Fruit fly (Drosophila melanogaster) whole organism, embryonic: ENCODE data around the gene CG42232.

ENCODE experiments used
- CG10209 ChIP-seq: fragments of 200-800 bp; sonication (Bioruptor generic); optimal IDR thresholded peaks from 3 replicates; lab custom pipeline; 2017; ENCODE audit warnings: missing biosample characterization, mild to moderate bottlenecking, missing genetic modification characterization, missing genetic modification reagents
- CG12744 ChIP-seq: fragments of 200-800 bp; sonication (Bioruptor generic); optimal IDR thresholded peaks from 2 replicates; lab custom pipeline; 2016; ENCODE audit warnings: missing biosample characterization, missing genetic modification characterization
- CG13296 ChIP-seq: fragments of 200-800 bp; sonication (Bioruptor generic); optimal IDR thresholded peaks from 3 replicates; lab custom pipeline; 2018; ENCODE audit warnings: missing biosample characterization, mild to moderate bottlenecking, missing genetic modification characterization
- CG15073 ChIP-seq: fragments of 200-800 bp; sonication (Bioruptor generic); optimal IDR thresholded peaks from 2 replicates; lab custom pipeline; 2016; ENCODE audit warnings: missing biosample characterization, missing genetic modification characterization
- CG1603 ChIP-seq: fragments of 200-800 bp; sonication (Bioruptor generic); optimal IDR thresholded peaks from 2 replicates; lab custom pipeline; 2019; ENCODE audit warnings: missing biosample characterization, mild to moderate bottlenecking, missing genetic modification characterization, moderate library complexity
- CG17802 ChIP-seq: fragments of 200-800 bp; sonication (Bioruptor generic); optimal IDR thresholded peaks from 2 replicates; lab custom pipeline; 2018; ENCODE audit warnings: missing biosample characterization, mild to moderate bottlenecking, missing genetic modification characterization, moderate library complexity
- CG17829 ChIP-seq: fragments of 200-800 bp; optimal IDR thresholded peaks from 2 replicates; lab custom pipeline; 2019; ENCODE audit warnings: missing biosample characterization, mild to moderate bottlenecking, missing genetic modification characterization, moderate library complexity
- CG18262 ChIP-seq: fragments of 200-800 bp; optimal IDR thresholded peaks from 3 replicates; lab custom pipeline; 2019; ENCODE audit warnings: missing biosample characterization, mild to moderate bottlenecking, missing genetic modification characterization, moderate library complexity
- CG2116 ChIP-seq: fragments of 200-800 bp; sonication (Bioruptor generic); optimal IDR thresholded peaks from 3 replicates; lab custom pipeline; 2018; ENCODE audit warnings: missing biosample characterization, mild to moderate bottlenecking, missing genetic modification characterization
- CG2120 ChIP-seq: fragments of 200-800 bp; sonication (Bioruptor generic); optimal IDR thresholded peaks from 3 replicates; lab custom pipeline; 2016; ENCODE audit warnings: missing biosample characterization, missing genetic modification characterization
- CG2889 ChIP-seq: fragments of 200-800 bp; sonication (Bioruptor generic); IDR thresholded peaks from 3 replicates; pipeline ENCODE4 v1.3.6; 2022; ENCODE audit warnings: missing biosample characterization, missing genetic modification characterization
- CG3163 ChIP-seq: fragments of 200-800 bp; sonication (Bioruptor generic); optimal IDR thresholded peaks from 3 replicates; lab custom pipeline; 2016; ENCODE audit warnings: missing biosample characterization, missing genetic modification characterization
- CG34224 ChIP-seq: fragments of 200-800 bp; sonication (Bioruptor generic); IDR thresholded peaks from 3 replicates; pipeline ENCODE4 v1.3.6; 2022; ENCODE audit warnings: missing biosample characterization, missing genetic modification characterization; ENCODE audit not compliant: partially characterized antibody
- CG43689 ChIP-seq: fragments of 200-800 bp; sonication (Bioruptor generic); IDR thresholded peaks from 2 replicates; pipeline ENCODE4 v1.3.6; 2022; ENCODE audit warnings: missing biosample characterization, missing genetic modification characterization
- CG5953 ChIP-seq: fragments of 200-800 bp; sonication (Bioruptor generic); IDR thresholded peaks from 2 replicates; pipeline ENCODE4 v1.3.6; 2022; ENCODE audit warnings: missing biosample characterization, missing genetic modification characterization
- CG6175 ChIP-seq: fragments of 200-800 bp; sonication (Bioruptor generic); IDR thresholded peaks from 3 replicates; pipeline ENCODE4 v1.3.6; 2022; ENCODE audit warnings: missing biosample characterization, missing genetic modification characterization
- CG6683 ChIP-seq: fragments of 200-800 bp; sonication (Bioruptor generic); optimal IDR thresholded peaks from 2 replicates; lab custom pipeline; 2017; ENCODE audit warnings: missing biosample characterization, mild to moderate bottlenecking, missing genetic modification characterization, missing genetic modification reagents
- CG8478 ChIP-seq: fragments of >200 bp; optimal IDR thresholded peaks from 2 replicates; lab custom pipeline; 2018
- CG8924 ChIP-seq: fragments of 200-800 bp; optimal IDR thresholded peaks from 3 replicates; lab custom pipeline; 2019; ENCODE audit warnings: missing biosample characterization, mild to moderate bottlenecking, missing genetic modification characterization, moderate library complexity
- Camta ChIP-seq: fragments of 200-800 bp; sonication (Bioruptor generic); optimal IDR thresholded peaks from 2 replicates; lab custom pipeline; 2016; ENCODE audit warnings: missing biosample characterization, missing genetic modification characterization
- Deaf1 ChIP-seq: fragments of 200-800 bp; optimal IDR thresholded peaks from 3 replicates; lab custom pipeline; 2019; ENCODE audit warnings: missing biosample characterization, mild to moderate bottlenecking, missing genetic modification characterization, moderate library complexity
- Dfd ChIP-seq, 2 experiments: fragments of >200 bp; optimal IDR thresholded peaks; 2 replicates each; lab custom pipeline; 2017; ENCODE audit warnings: missing biosample characterization in 2 of 2, missing genetic modification characterization in 2 of 2
- Fer2 ChIP-seq: fragments of 200-800 bp; sonication (Bioruptor generic); optimal IDR thresholded peaks from 2 replicates; lab custom pipeline; 2018; ENCODE audit warnings: missing biosample characterization, mild to moderate bottlenecking, missing genetic modification characterization, moderate library complexity
- Hmx ChIP-seq: fragments of 200-800 bp; sonication (Bioruptor generic); optimal IDR thresholded peaks from 2 replicates; lab custom pipeline; 2016; ENCODE audit warnings: missing biosample characterization, missing genetic modification characterization
- Hr39 ChIP-seq: fragments of >200 bp; optimal IDR thresholded peaks from 2 replicates; lab custom pipeline; 2017
- Lpt ChIP-seq: fragments of >200 bp; optimal IDR thresholded peaks from 2 replicates; lab custom pipeline; 2018; ENCODE audit warnings: missing biosample characterization, missing genetic modification characterization
- NK7.1 ChIP-seq: fragments of 200-800 bp; sonication (Bioruptor generic); optimal IDR thresholded peaks from 3 replicates; lab custom pipeline; 2016; ENCODE audit warnings: missing biosample characterization, missing genetic modification characterization
- Nf-YB ChIP-seq: fragments of 200-800 bp; sonication (Bioruptor generic); optimal IDR thresholded peaks from 3 replicates; lab custom pipeline; 2019; ENCODE audit warnings: missing biosample characterization, mild to moderate bottlenecking, missing genetic modification characterization, moderate library complexity
- Nf-YC ChIP-seq: fragments of 200-800 bp; optimal IDR thresholded peaks from 3 replicates; lab custom pipeline; 2019; ENCODE audit warnings: missing biosample characterization, mild to moderate bottlenecking, missing genetic modification characterization, moderate library complexity
- Rx ChIP-seq: fragments of 200-800 bp; sonication (Bioruptor generic); IDR thresholded peaks from 2 replicates; pipeline ENCODE4 v1.3.6; 2022; ENCODE audit warnings: missing biosample characterization, missing genetic modification characterization
- al ChIP-seq: fragments of 200-800 bp; sonication (Bioruptor generic); IDR thresholded peaks from 2 replicates; pipeline ENCODE4 v1.3.6; 2022; ENCODE audit warnings: missing biosample characterization, missing genetic modification characterization
- amos ChIP-seq: fragments of 200-800 bp; sonication (Bioruptor generic); IDR thresholded peaks from 2 replicates; pipeline ENCODE4 v1.3.6; 2022; ENCODE audit warnings: missing biosample characterization, missing genetic modification characterization; ENCODE audit not compliant: partially characterized antibody
- br ChIP-seq: fragments of >200 bp; optimal IDR thresholded peaks from 2 replicates; lab custom pipeline; 2017
- chinmo ChIP-seq: fragments of 200-800 bp; sonication (Bioruptor generic); IDR thresholded peaks from 4 replicates; pipeline ENCODE4 v1.3.6; 2022; ENCODE audit warnings: missing biosample characterization, missing genetic modification characterization; ENCODE audit not compliant: partially characterized antibody
- croc ChIP-seq: fragments of 200-800 bp; sonication (Bioruptor generic); conservative IDR thresholded peaks from 3 replicates; pipeline ENCODE4 v1.3.6; 2022; ENCODE audit warnings: missing biosample characterization, missing genetic modification characterization
- esg ChIP-seq: fragments of 200-800 bp; sonication (Bioruptor generic); conservative IDR thresholded peaks from 2 replicates; pipeline ENCODE4 v1.3.6; 2022; ENCODE audit warnings: missing biosample characterization, missing genetic modification characterization
- eyg ChIP-seq: fragments of 200-800 bp; sonication (Bioruptor generic); optimal IDR thresholded peaks from 3 replicates; lab custom pipeline; 2016; ENCODE audit warnings: missing biosample characterization, missing genetic modification characterization
- fd64A ChIP-seq: fragments of 200-800 bp; sonication (Bioruptor generic); optimal IDR thresholded peaks from 3 replicates; lab custom pipeline; 2018; ENCODE audit warnings: missing biosample characterization, mild to moderate bottlenecking, missing genetic modification characterization
- fru ChIP-seq: fragments of >200 bp; optimal IDR thresholded peaks from 2 replicates; lab custom pipeline; 2017
- gcm ChIP-seq: fragments of 200-800 bp; sonication (Bioruptor generic); optimal IDR thresholded peaks from 2 replicates; lab custom pipeline; 2019; ENCODE audit warnings: missing biosample characterization, mild to moderate bottlenecking, missing genetic modification characterization, moderate library complexity
- hth ChIP-seq: fragments of >200 bp; optimal IDR thresholded peaks from 2 replicates; lab custom pipeline; 2017; ENCODE audit warnings: inconsistent platforms
- lilli ChIP-seq: fragments of 200-800 bp; sonication (Bioruptor generic); optimal IDR thresholded peaks from 3 replicates; lab custom pipeline; 2016; ENCODE audit warnings: missing biosample characterization, missing genetic modification characterization
- mirr ChIP-seq: fragments of 200-800 bp; sonication (Bioruptor generic); optimal IDR thresholded peaks from 3 replicates; lab custom pipeline; 2018; ENCODE audit warnings: missing biosample characterization, mild to moderate bottlenecking, missing genetic modification characterization
- nau ChIP-seq: fragments of 200-800 bp; sonication (Bioruptor generic); optimal IDR thresholded peaks from 3 replicates; lab custom pipeline; 2017; ENCODE audit warnings: missing biosample characterization, mild to moderate bottlenecking, missing genetic modification characterization, missing genetic modification reagents
- nom ChIP-seq: fragments of 200-800 bp; sonication (Bioruptor generic); optimal IDR thresholded peaks from 2 replicates; lab custom pipeline; 2017; ENCODE audit warnings: missing biosample characterization, missing genetic modification characterization, mild to moderate bottlenecking, moderate library complexity, missing genetic modification reagents
- onecut ChIP-seq: fragments of 200-800 bp; sonication (Bioruptor generic); IDR thresholded peaks from 2 replicates; pipeline ENCODE4 v1.3.6; 2022; ENCODE audit warnings: missing biosample characterization, missing genetic modification characterization
- schlank ChIP-seq: fragments of 200-800 bp; sonication (Bioruptor generic); optimal IDR thresholded peaks from 2 replicates; lab custom pipeline; 2018; ENCODE audit warnings: missing biosample characterization, mild to moderate bottlenecking, missing genetic modification characterization
- sd ChIP-seq: fragments of 200-800 bp; sonication (Bioruptor generic); optimal IDR thresholded peaks from 3 replicates; lab custom pipeline; 2018; ENCODE audit warnings: missing biosample characterization, mild to moderate bottlenecking, missing genetic modification characterization, moderate library complexity
- sisA ChIP-seq: fragments of 200-800 bp; sonication (Bioruptor generic); IDR thresholded peaks from 2 replicates; pipeline ENCODE4 v1.3.6; 2022; ENCODE audit warnings: missing biosample characterization, missing genetic modification characterization
- so ChIP-seq: fragments of 200-800 bp; sonication (Bioruptor generic); IDR thresholded peaks from 3 replicates; pipeline ENCODE4 v1.3.6; 2022; ENCODE audit warnings: missing biosample characterization, missing genetic modification characterization
- tap ChIP-seq: fragments of 200-800 bp; optimal IDR thresholded peaks from 3 replicates; lab custom pipeline; 2019; ENCODE audit warnings: missing biosample characterization, mild to moderate bottlenecking, missing genetic modification characterization, moderate library complexity
- tgo ChIP-seq: fragments of 200-800 bp; sonication (Bioruptor generic); IDR thresholded peaks from 3 replicates; pipeline ENCODE4 v1.3.6; 2022; ENCODE audit warnings: missing biosample characterization, missing genetic modification characterization
- usp ChIP-seq: fragments of >200 bp; optimal IDR thresholded peaks from 2 replicates; lab custom pipeline; 2017; ENCODE audit warnings: missing biosample characterization, missing genetic modification characterization
- zf30C ChIP-seq: fragments of 200-800 bp; sonication (Bioruptor generic); optimal IDR thresholded peaks from 3 replicates; lab custom pipeline; 2018; ENCODE audit warnings: missing biosample characterization, mild to moderate bottlenecking, missing genetic modification characterization

CG42232 gene

DNA sequence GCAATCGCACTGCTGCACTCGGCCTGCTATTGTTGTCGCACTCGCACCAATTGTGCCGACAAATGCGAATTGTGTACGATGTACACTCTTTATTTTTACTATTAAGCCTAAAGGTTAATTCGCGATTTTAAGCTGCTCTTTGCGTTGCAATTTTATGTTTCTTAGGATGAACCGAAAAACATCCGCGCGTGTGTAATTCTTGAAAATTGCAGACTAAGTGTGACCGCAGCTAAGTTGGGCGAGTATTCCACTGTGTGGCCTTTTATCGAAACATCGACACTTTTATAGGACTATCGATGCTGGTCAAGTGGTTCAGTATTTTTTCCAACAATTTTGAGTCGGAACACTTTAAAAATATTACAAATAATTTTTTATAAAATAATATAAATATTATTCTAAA, 15.9 kb downstream of the CG42232 start, which contains the start of gene Pak3 (continued):
- TF ChIP-seq tap (tag; lab: Kevin White, UChicago) (peak; percentile 16), Camta (no peak), mirr (GFP tag; lab: Kevin White, UChicago) (no peak), CG43689 (GFP tag; lab: Robert Waterston, UW) (no peak), onecut (GFP tag; lab: Robert Waterston, UW) (no peak), Dfd (GFP tag; optimal IDR thresholded peaks at IDR 0.05; lab: Kevin White, UChicago) (no peak), Hmx (GFP tag; lab: Kevin White, UChicago) (no peak), chinmo (GFP tag; lab: Robert Waterston, UW) (no peak; the same call in 2 of the 4 replicates), CG2116 (peak; percentile 60), amos (GFP tag; lab: Robert Waterston, UW) (peak; percentile 86), sd (tag; lab: Kevin White, UChicago) (no peak), CG6683 (GFP tag; lab: Kevin White, UChicago) (no peak), schlank (no peak), NK7.1 (GFP tag; lab: Kevin White, UChicago) (no peak), br (lab: Kevin White, UChicago) (no peak), CG12744 (no peak), CG6175 (GFP tag; lab: Robert Waterston, UW) (no peak), Nf-YC (peak; percentile 12), fru (no peak), esg (no peak), tgo (no peak), so (GFP tag; lab: Robert Waterston, UW) (no peak), CG17802 (no peak), CG13296 (peak; percentile 12), Nf-YB (peak; percentile 28), CG8478 (lab: Kevin White, UChicago) (no peak), CG17829 (tag; lab: Kevin White, UChicago) (peak; percentile 53), gcm (GFP tag; lab: Kevin White, UChicago) (no peak), zf30C (GFP tag; lab: Kevin White, UChicago) (no peak), CG18262 (tag; lab: Kevin White, UChicago) (no peak), CG2889 (GFP tag; lab: Robert Waterston, UW) (no peak), eyg (GFP tag; lab: Kevin White, UChicago) (no peak), hth (lab: Kevin White, UChicago) (no peak), al (GFP tag; lab: Robert Waterston, UW) (no peak), Deaf1 (tag; lab: Kevin White, UChicago) (no peak), usp (GFP tag; lab: Kevin White, UChicago) (no peak), nau (GFP tag; lab: Kevin White, UChicago) (no peak), Lpt (GFP tag; lab: Kevin White, UChicago) (no peak), CG8924 (peak; percentile 24), nom (GFP tag; lab: Kevin White, UChicago) (peak; percentile 2), Hr39 (lab: Kevin White, UChicago) (no peak), lilli (no peak), croc (GFP tag; lab: Robert Waterston, UW) (no peak), CG10209 (GFP tag; lab: Kevin White, UChicago) (no peak), fd64A (GFP tag; lab: Kevin White, UChicago) (no peak), Fer2 (tag; lab: Kevin White, UChicago) (no peak), CG1603 (peak; percentile 54), sisA (GFP tag; lab: Robert Waterston, UW) (no peak), CG3163 (GFP tag; lab: Kevin White, UChicago) (no peak), CG15073 (no peak), CG2120 (GFP tag; lab: Kevin White, UChicago) (no peak), CG5953 (GFP tag; lab: Robert Waterston, UW) (0 out of 2 replicates have a peak, but pooled peaks have one; percentile 26), CG34224 (GFP tag; lab: Robert Waterston, UW) (no peak), Rx (GFP tag; lab: Robert Waterston, UW) (no peak)
